Fruit fly (Drosophila melanogaster) whole organism, embryonic: ENCODE results near the gene Trhn.
A peak's percentile ranks its signal among the peaks of the same experiment; 100 is the strongest.

Experiments used
- CG10565 ChIP-seq: fragments of 200-800 bp; sonication (Bioruptor generic); optimal IDR thresholded peaks from 3 replicates; lab custom pipeline; 2016; ENCODE audit warnings: missing biosample characterization, mild to moderate bottlenecking, missing genetic modification characterization
- CG10979 ChIP-seq: fragments of 200-800 bp; sonication (Bioruptor generic); optimal IDR thresholded peaks from 2 replicates; lab custom pipeline; 2018; ENCODE audit warnings: missing biosample characterization, mild to moderate bottlenecking, missing genetic modification characterization, moderate library complexity
- CG11560 ChIP-seq: fragments of 200-800 bp; sonication (Bioruptor generic); IDR thresholded peaks from 3 replicates; pipeline ENCODE4 v1.3.6; 2022; ENCODE audit warnings: missing biosample characterization, missing genetic modification characterization
- CG12942 ChIP-seq: fragments of 200-800 bp; sonication (Bioruptor generic); optimal IDR thresholded peaks from 3 replicates; lab custom pipeline; 2016; ENCODE audit warnings: missing biosample characterization, missing genetic modification characterization
- CG13123 ChIP-seq: fragments of 200-800 bp; sonication (Bioruptor generic); optimal IDR thresholded peaks from 2 replicates; lab custom pipeline; 2016; ENCODE audit warnings: missing biosample characterization, missing genetic modification characterization
- CG14050 ChIP-seq: fragments of 200-800 bp; sonication (Bioruptor generic); IDR thresholded peaks from 3 replicates; pipeline ENCODE4 v1.3.6; 2022; ENCODE audit warnings: missing biosample characterization, missing genetic modification characterization
- CG17385 ChIP-seq: fragments of 200-800 bp; sonication (Bioruptor generic); optimal IDR thresholded peaks from 3 replicates; lab custom pipeline; 2018; ENCODE audit warnings: missing biosample characterization, mild to moderate bottlenecking, missing genetic modification characterization
- CG17612 ChIP-seq: fragments of 200-800 bp; sonication (Bioruptor generic); IDR thresholded peaks from 2 replicates; pipeline ENCODE4 v1.3.6; 2022; ENCODE audit warnings: missing biosample characterization, missing genetic modification characterization
- CG17802 ChIP-seq: fragments of 200-800 bp; sonication (Bioruptor generic); optimal IDR thresholded peaks from 2 replicates; lab custom pipeline; 2018; ENCODE audit warnings: missing biosample characterization, mild to moderate bottlenecking, missing genetic modification characterization, moderate library complexity
- CG2199 ChIP-seq: fragments of 200-800 bp; sonication (Bioruptor generic); IDR thresholded peaks from 3 replicates; pipeline ENCODE4 v1.3.6; 2022; ENCODE audit warnings: missing biosample characterization, missing genetic modification characterization
- CG4328 ChIP-seq: fragments of 200-800 bp; sonication (Bioruptor generic); optimal IDR thresholded peaks from 3 replicates; lab custom pipeline; 2017; ENCODE audit warnings: missing biosample characterization, missing genetic modification reagents, missing genetic modification characterization
- CG7556 ChIP-seq: fragments of 200-800 bp; sonication (Bioruptor generic); optimal IDR thresholded peaks from 2 replicates; lab custom pipeline; 2017; ENCODE audit warnings: missing biosample characterization, mild to moderate bottlenecking, missing genetic modification characterization
- CG7839 ChIP-seq: fragments of 200-800 bp; sonication (Bioruptor generic); optimal IDR thresholded peaks from 3 replicates; lab custom pipeline; 2018; ENCODE audit warnings: missing biosample characterization, mild to moderate bottlenecking, missing genetic modification characterization, moderate library complexity
- CG7987 ChIP-seq: fragments of 200-800 bp; sonication (Bioruptor generic); optimal IDR thresholded peaks from 2 replicates; lab custom pipeline; 2018; ENCODE audit warnings: missing biosample characterization, mild to moderate bottlenecking, missing genetic modification characterization, moderate library complexity
- CG8290 ChIP-seq, 3 experiments: fragments of 200-800 bp; sonication (Bioruptor generic); optimal IDR thresholded peaks; 2 replicates each; lab custom pipeline; 2016 to 2019; ENCODE audit warnings: missing biosample characterization in 3 of 3, missing genetic modification characterization in 3 of 3, mild to moderate bottlenecking in 2 of 3, moderate library complexity in 1 of 3
- D19A ChIP-seq: fragments of 200-800 bp; optimal IDR thresholded peaks from 3 replicates; lab custom pipeline; 2019; ENCODE audit warnings: missing biosample characterization, mild to moderate bottlenecking, missing genetic modification characterization, moderate library complexity
- Dad ChIP-seq: fragments of 200-800 bp; sonication (Bioruptor generic); optimal IDR thresholded peaks from 3 replicates; lab custom pipeline; 2016; ENCODE audit warnings: missing biosample characterization, missing genetic modification characterization
- Dref ChIP-seq: fragments of 200-800 bp; sonication (Bioruptor generic); IDR thresholded peaks from 2 replicates; pipeline ENCODE4 v1.3.6; 2022; ENCODE audit warnings: missing biosample characterization, missing genetic modification characterization
- Drgx ChIP-seq: fragments of 200-800 bp; sonication (Bioruptor generic); IDR thresholded peaks from 2 replicates; pipeline ENCODE4 v1.3.6; 2022; ENCODE audit warnings: missing biosample characterization, missing genetic modification characterization
- E2f2 ChIP-seq: fragments of 200-800 bp; sonication (Bioruptor generic); IDR thresholded peaks from 2 replicates; pipeline ENCODE4 v1.3.6; 2022; ENCODE audit warnings: missing biosample characterization, missing genetic modification characterization
- Gsc ChIP-seq: fragments of 200-800 bp; sonication (Bioruptor generic); IDR thresholded peaks from 2 replicates; pipeline ENCODE4 v1.3.6; 2022; ENCODE audit warnings: missing biosample characterization, missing genetic modification characterization
- HHEX ChIP-seq: fragments of 200-800 bp; sonication (Bioruptor generic); optimal IDR thresholded peaks from 3 replicates; lab custom pipeline; 2017; ENCODE audit warnings: missing biosample characterization, mild to moderate bottlenecking, missing genetic modification characterization, missing genetic modification reagents
- Hr39 ChIP-seq: fragments of >200 bp; optimal IDR thresholded peaks from 2 replicates; lab custom pipeline; 2017
- Lhr ChIP-seq: fragments of 200-800 bp; sonication (Bioruptor generic); optimal IDR thresholded peaks from 3 replicates; lab custom pipeline; 2017; ENCODE audit warnings: mild to moderate bottlenecking, missing biosample characterization, missing genetic modification reagents, missing genetic modification characterization
- Med ChIP-seq: fragments of 200-800 bp; sonication (Bioruptor generic); peaks from one replicate; lab custom pipeline; 2016; ENCODE audit warnings: missing biosample characterization, missing genetic modification characterization, mild to moderate bottlenecking, inconsistent platforms, moderate library complexity
- Opbp ChIP-seq: fragments of 200-800 bp; sonication (Bioruptor generic); IDR thresholded peaks from 3 replicates; pipeline ENCODE4 v1.3.6; 2022; ENCODE audit warnings: missing biosample characterization, missing genetic modification characterization; ENCODE audit not compliant: partially characterized antibody
- Taf1 ChIP-seq: fragments of 200-800 bp; sonication (Bioruptor generic); IDR thresholded peaks from 2 replicates; pipeline ENCODE4 v1.3.6; 2022; ENCODE audit warnings: missing biosample characterization, missing genetic modification characterization
- Xrp1 ChIP-seq: fragments of 200-800 bp; sonication (Bioruptor generic); IDR thresholded peaks from 2 replicates; pipeline ENCODE4 v1.3.6; 2022; ENCODE audit warnings: missing biosample characterization, missing genetic modification characterization
- ab ChIP-seq: fragments of 200-800 bp; sonication (Bioruptor generic); optimal IDR thresholded peaks from 2 replicates; lab custom pipeline; 2016; ENCODE audit warnings: missing biosample characterization, missing genetic modification characterization
- ac ChIP-seq: fragments of 200-800 bp; sonication (Bioruptor generic); optimal IDR thresholded peaks from 3 replicates; lab custom pipeline; 2017; ENCODE audit warnings: missing biosample characterization, mild to moderate bottlenecking, missing genetic modification characterization
- az2 ChIP-seq: fragments of 200-800 bp; sonication (Bioruptor generic); optimal IDR thresholded peaks from 3 replicates; lab custom pipeline; 2016; ENCODE audit warnings: missing biosample characterization, missing genetic modification characterization
- ci ChIP-seq: fragments of 200-800 bp; sonication (Bioruptor generic); IDR thresholded peaks from 3 replicates; pipeline ENCODE4 v1.3.6; 2022; ENCODE audit warnings: missing biosample characterization, missing genetic modification characterization
- crol ChIP-seq: fragments of 200-800 bp; sonication (Bioruptor generic); IDR thresholded peaks from 2 replicates; pipeline ENCODE4 v1.3.6; 2022; ENCODE audit warnings: missing biosample characterization, missing genetic modification characterization
- danr ChIP-seq: fragments of 200-800 bp; sonication (Bioruptor generic); IDR thresholded peaks from 2 replicates; pipeline ENCODE4 v1.3.6; 2022; ENCODE audit warnings: missing biosample characterization, missing genetic modification characterization
- dpn ChIP-seq, 2 experiments: fragments of 200-800 bp; sonication (Bioruptor generic); optimal IDR thresholded peaks; 3 replicates each; lab custom pipeline; 2016; ENCODE audit warnings: missing biosample characterization in 2 of 2, missing genetic modification characterization in 2 of 2
- eve ChIP-seq, 2 experiments: fragments of >200 bp; optimal IDR thresholded peaks; 2 replicates each; lab custom pipeline; 2017; ENCODE audit warnings: missing biosample characterization in 2 of 2, missing genetic modification characterization in 2 of 2
- exex ChIP-seq: fragments of 200-800 bp; sonication (Bioruptor generic); optimal IDR thresholded peaks from 4 replicates; lab custom pipeline; 2018; ENCODE audit warnings: missing biosample characterization, mild to moderate bottlenecking, missing genetic modification characterization, moderate library complexity
- ftz-f1 ChIP-seq: fragments of 200-800 bp; sonication (Bioruptor generic); optimal IDR thresholded peaks from 2 replicates; lab custom pipeline; 2016; ENCODE audit warnings: missing biosample characterization, missing genetic modification characterization
- gce ChIP-seq: fragments of 200-800 bp; sonication (Bioruptor generic); IDR thresholded peaks from 3 replicates; pipeline ENCODE4 v1.3.6; 2022; ENCODE audit warnings: missing biosample characterization, missing genetic modification characterization
- gem ChIP-seq: fragments of 200-800 bp; sonication (Bioruptor generic); optimal IDR thresholded peaks from 2 replicates; lab custom pipeline; 2019; ENCODE audit warnings: missing biosample characterization, mild to moderate bottlenecking, missing genetic modification characterization, moderate library complexity
- hkb ChIP-seq, 2 experiments: fragments of 200-800 bp in 1 of 2; fragments of >200 bp in 1 of 2; sonication (Bioruptor generic) in 1 of 2; IDR thresholded peaks in 1 of 2; optimal IDR thresholded peaks in 1 of 2; 2 replicates each; pipeline versions ENCODE4 v1.3.6 to Lab custom; 2017 to 2022; ENCODE audit warnings: missing biosample characterization in 1 of 2, missing genetic modification characterization in 1 of 2
- hth ChIP-seq: fragments of >200 bp; optimal IDR thresholded peaks from 2 replicates; lab custom pipeline; 2017; ENCODE audit warnings: inconsistent platforms
- ind ChIP-seq: fragments of 200-800 bp; sonication (Bioruptor generic); optimal IDR thresholded peaks from 3 replicates; lab custom pipeline; 2016; ENCODE audit warnings: missing biosample characterization, missing genetic modification characterization
- pum ChIP-seq: fragments of 200-800 bp; sonication (Bioruptor generic); optimal IDR thresholded peaks from 2 replicates; lab custom pipeline; 2016; ENCODE audit warnings: missing biosample characterization, missing genetic modification characterization
- sob ChIP-seq: fragments of 200-800 bp; sonication (Bioruptor generic); IDR thresholded peaks from 2 replicates; pipeline ENCODE4 v1.3.6; 2022; ENCODE audit warnings: missing biosample characterization, missing genetic modification characterization
- stc ChIP-seq: fragments of 200-800 bp; sonication (Bioruptor generic); IDR thresholded peaks from 2 replicates; pipeline ENCODE4 v1.3.6; 2022; ENCODE audit warnings: missing biosample characterization, missing genetic modification characterization
- toy ChIP-seq: fragments of 200-800 bp; sonication (Bioruptor generic); IDR thresholded peaks from 2 replicates; pipeline ENCODE4 v1.3.6; 2022; ENCODE audit warnings: missing biosample characterization, missing genetic modification characterization
- tx ChIP-seq: fragments of 200-800 bp; sonication (Bioruptor generic); optimal IDR thresholded peaks from 2 replicates; lab custom pipeline; 2016; ENCODE audit warnings: missing biosample characterization, missing genetic modification characterization
- z ChIP-seq: fragments of 200-800 bp; sonication (Bioruptor generic); IDR thresholded peaks from 3 replicates; pipeline ENCODE4 v1.3.6; 2022; ENCODE audit warnings: missing biosample characterization, missing genetic modification characterization

The Trhn gene

DNA sequence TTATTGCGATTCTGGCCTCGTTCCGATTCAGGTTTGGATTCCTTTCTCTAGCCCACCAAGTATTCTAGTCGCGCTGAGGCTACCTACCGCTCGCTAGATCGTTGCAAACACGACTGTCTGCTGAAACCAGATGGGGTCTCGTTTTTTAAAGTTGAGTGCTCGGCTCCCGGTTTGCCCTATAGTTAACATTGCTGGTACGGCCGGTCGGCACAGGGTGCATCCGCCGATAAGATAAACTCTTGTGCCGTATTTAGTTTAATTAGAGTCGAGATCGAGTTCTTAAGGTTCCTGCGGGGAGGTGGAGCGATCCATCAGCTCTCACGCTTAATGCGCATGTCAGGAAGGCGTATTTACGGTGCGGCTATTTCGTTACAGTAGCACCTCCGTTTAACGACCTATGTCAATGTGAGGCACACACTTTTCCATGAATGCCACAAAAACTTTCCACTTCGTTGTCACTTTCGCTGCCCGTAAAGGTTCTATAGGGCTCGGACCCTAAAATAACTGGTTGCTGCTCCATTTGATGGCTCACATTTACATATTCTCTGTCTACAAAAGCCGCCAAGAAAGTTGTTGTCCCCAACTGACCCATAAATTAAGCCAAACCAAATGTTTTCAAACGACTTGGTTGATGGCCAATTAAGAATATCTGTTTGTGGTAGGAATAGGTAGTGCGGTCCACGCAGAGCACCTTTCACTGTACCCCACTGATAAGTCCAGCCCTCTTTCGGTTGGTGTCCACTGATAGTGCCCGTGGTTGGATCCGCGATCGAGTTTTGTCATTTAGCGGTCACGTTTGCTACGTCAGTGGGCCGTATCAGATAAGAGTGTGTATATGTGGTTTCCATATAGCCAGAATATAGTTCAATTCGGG, 11.9 kb upstream of the Trhn start, which contains the start of gene CG9119 (continued):
- peak; percentile 78 for TF ChIP-seq CG7556
- no peak for TF ChIP-seq CG2199 (GFP tag; lab: Robert Waterston, UW)
- TF ChIP-seq CG4328 (GFP tag; lab: Kevin White, UChicago): peak; percentile 52
- TF ChIP-seq hth (lab: Kevin White, UChicago): no peak
- TF ChIP-seq CG17385: peak; percentile 60
- TF ChIP-seq tx (GFP tag; lab: Kevin White, UChicago): peak; percentile 49
- TF ChIP-seq Dref (GFP tag; lab: Robert Waterston, UW): no peak
- TF ChIP-seq stc (GFP tag; lab: Robert Waterston, UW): no peak
- TF ChIP-seq ftz-f1 (GFP tag; lab: Kevin White, UChicago): no peak
- peak; percentile 72 for TF ChIP-seq crol
- TF ChIP-seq pum: peak; percentile 51
- no peak for TF ChIP-seq Lhr (GFP tag; lab: Kevin White, UChicago)
- TF ChIP-seq CG10565 (GFP tag; lab: Kevin White, UChicago): no peak
- TF ChIP-seq dpn (GFP tag; optimal IDR thresholded peaks at IDR 0.05; lab: Kevin White, UChicago): peak; percentile 61 to 67
- no peak for TF ChIP-seq Gsc (GFP tag; lab: Robert Waterston, UW)
- TF ChIP-seq az2 (GFP tag; lab: Kevin White, UChicago): peak; percentile 42
- TF ChIP-seq z (GFP tag; lab: Robert Waterston, UW): no peak
- TF ChIP-seq gce (GFP tag; lab: Robert Waterston, UW): no peak
- TF ChIP-seq ac (GFP tag; lab: Kevin White, UChicago): no peak
- peak; percentile 22 for TF ChIP-seq Dad (GFP tag; lab: Kevin White, UChicago)
- peak; percentile 76 for TF ChIP-seq exex (tag; lab: Kevin White, UChicago)
- no peak for TF ChIP-seq CG17802 (tag; lab: Kevin White, UChicago)
- no peak for TF ChIP-seq hkb (optimal IDR thresholded peaks at IDR 0.05; lab: Kevin White, UChicago)
- TF ChIP-seq hkb (GFP tag; IDR thresholded peaks at IDR 0.05; lab: Robert Waterston, UW): peak; percentile 59; the same call in 1 of the 2 replicates
- TF ChIP-seq CG14050 (GFP tag; lab: Robert Waterston, UW): peak; percentile 21; the same call in 1 of the 3 replicates
- no peak for TF ChIP-seq eve (GFP tag; optimal IDR thresholded peaks at IDR 0.05; lab: Kevin White, UChicago)

DNA sequence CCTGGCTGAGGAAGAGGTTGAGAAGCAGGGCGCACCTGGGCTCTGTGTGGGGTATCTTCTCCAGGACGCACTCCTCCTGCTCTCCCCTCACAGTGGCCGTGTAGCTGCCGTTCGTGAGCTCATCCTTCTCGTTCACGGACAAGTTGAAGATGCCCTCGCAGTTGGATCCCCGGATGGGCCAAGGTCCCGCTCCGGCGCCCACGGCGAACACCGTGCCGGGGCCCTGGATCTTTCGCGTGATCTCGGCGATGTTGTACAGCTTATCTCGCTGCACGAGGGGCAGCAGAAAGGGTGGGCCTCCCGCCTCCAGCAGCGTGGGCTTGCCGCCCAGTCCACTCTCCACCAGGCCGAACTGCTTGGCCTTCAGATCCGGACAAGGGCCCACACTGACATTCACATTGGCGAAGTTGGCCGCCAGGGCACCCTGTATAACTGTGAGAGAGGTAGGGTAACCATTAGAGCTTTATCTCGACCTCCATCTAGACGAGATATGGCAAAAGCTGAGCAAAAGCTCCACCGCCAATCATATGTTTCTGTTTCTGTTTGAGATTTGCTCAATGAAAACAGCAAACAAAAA, 11.0 kb upstream of the Trhn start:
- no peak for TF ChIP-seq CG10979 (tag; lab: Kevin White, UChicago)
- TF ChIP-seq CG11560: no peak
- no peak for TF ChIP-seq ab
- no peak for TF ChIP-seq CG12942 (GFP tag; lab: Kevin White, UChicago)
- TF ChIP-seq ci (GFP tag; lab: Robert Waterston, UW): no peak
- no peak for TF ChIP-seq CG7839 (tag; lab: Kevin White, UChicago)
- peak; percentile 59 for TF ChIP-seq Med (GFP tag; lab: Kevin White, UChicago)
- TF ChIP-seq E2f2 (GFP tag; lab: Robert Waterston, UW): peak; percentile 16; the same call in 1 of the 2 replicates
- no peak for TF ChIP-seq CG8290 (GFP tag; optimal IDR thresholded peaks at IDR 0.05; lab: Kevin White, UChicago)
- TF ChIP-seq CG8290 (tag; optimal IDR thresholded peaks at IDR 0.05; lab: Kevin White, UChicago): peak in 1 of 2 experiments; percentile 49
- no peak for TF ChIP-seq Taf1 (GFP tag; lab: Robert Waterston, UW)
- TF ChIP-seq CG7987 (GFP tag; lab: Kevin White, UChicago): no peak
- no peak for TF ChIP-seq Xrp1 (GFP tag; lab: Robert Waterston, UW)
- TF ChIP-seq sob (GFP tag; lab: Robert Waterston, UW): peak; percentile 33; the same call in 1 of the 2 replicates
- TF ChIP-seq toy (GFP tag; lab: Robert Waterston, UW): 0 out of 2 replicates have a peak, but pooled peaks have one; percentile 14
- no peak for TF ChIP-seq CG13123 (GFP tag; lab: Kevin White, UChicago)
- TF ChIP-seq danr (GFP tag; lab: Robert Waterston, UW): no peak
- no peak for TF ChIP-seq D19A (tag; lab: Kevin White, UChicago)
- no peak for TF ChIP-seq CG17612 (GFP tag; lab: Robert Waterston, UW)
- TF ChIP-seq Hr39 (lab: Kevin White, UChicago): peak; percentile 36
- TF ChIP-seq Drgx (GFP tag; lab: Robert Waterston, UW): 0 out of 2 replicates have a peak, but pooled peaks have one; percentile 28
- no peak for TF ChIP-seq HHEX (GFP tag; lab: Kevin White, UChicago)
- TF ChIP-seq ind (GFP tag; lab: Kevin White, UChicago): no peak
- no peak for TF ChIP-seq gem (tag; lab: Kevin White, UChicago)
- TF ChIP-seq Opbp (GFP tag; lab: Robert Waterston, UW): no peak
